Worm (Caenorhabditis elegans) whole organism, late embryonic: ENCODE measurements around the gene F19C7.3.

Experiments used
- F13H6.1 ChIP-seq: sonication (generic microtip); optimal IDR thresholded peaks from 2 replicates; lab custom pipeline; 2016; ENCODE audit warnings: missing genetic modification characterization, missing compliant biosample characterization
- T23F11.4 ChIP-seq: fragments of 200-800 bp; sonication (Bioruptor generic); optimal IDR thresholded peaks from 2 replicates; lab custom pipeline; 2018; ENCODE audit warnings: mild to moderate bottlenecking, missing genetic modification characterization, missing compliant biosample characterization
- Y22D7AL.16 ChIP-seq: sonication (generic microtip); optimal IDR thresholded peaks from 2 replicates; lab custom pipeline; 2016; ENCODE audit warnings: missing genetic modification characterization, missing compliant biosample characterization
- ahr-1 ChIP-seq: sonication (generic microtip); optimal IDR thresholded peaks from 2 replicates; lab custom pipeline; 2016; ENCODE audit warnings: missing genetic modification characterization, missing compliant biosample characterization
- ceh-18 ChIP-seq: sonication (generic microtip); optimal IDR thresholded peaks from 2 replicates; lab custom pipeline; 2016; ENCODE audit warnings: missing genetic modification characterization, missing compliant biosample characterization
- ceh-19 ChIP-seq: fragments of 200-800 bp; sonication (Bioruptor generic); optimal IDR thresholded peaks from 2 replicates; lab custom pipeline; 2018; ENCODE audit warnings: mild to moderate bottlenecking, missing genetic modification characterization, missing compliant biosample characterization
- ceh-2 ChIP-seq: sonication (generic microtip); optimal IDR thresholded peaks from 2 replicates; lab custom pipeline; 2016; ENCODE audit warnings: missing genotype, missing genetic modification characterization, missing compliant biosample characterization
- ceh-24 ChIP-seq: sonication (generic microtip); optimal IDR thresholded peaks from 2 replicates; lab custom pipeline; 2016; ENCODE audit warnings: mild to moderate bottlenecking, missing genetic modification characterization, missing compliant biosample characterization
- ceh-31 ChIP-seq: sonication (generic microtip); optimal IDR thresholded peaks from 2 replicates; lab custom pipeline; 2016; ENCODE audit warnings: missing genetic modification characterization, missing compliant biosample characterization
- ceh-45 ChIP-seq: fragments of 200-800 bp; sonication (Bioruptor generic); IDR thresholded peaks from 2 replicates; pipeline ENCODE4 v1.3.6; 2022; ENCODE audit warnings: missing genetic modification reagents, missing genetic modification characterization, missing compliant biosample characterization
- ceh-6 ChIP-seq: fragments of 200-800 bp; sonication (Bioruptor generic); optimal IDR thresholded peaks from 2 replicates; lab custom pipeline; 2018; ENCODE audit warnings: mild to moderate bottlenecking, missing genetic modification characterization, missing compliant biosample characterization
- ceh-9 ChIP-seq: sonication (generic microtip); optimal IDR thresholded peaks from 2 replicates; lab custom pipeline; 2016; ENCODE audit warnings: mild to moderate bottlenecking, missing genetic modification characterization, inconsistent platforms, missing compliant biosample characterization
- dve-1 ChIP-seq: sonication (generic microtip); optimal IDR thresholded peaks from 2 replicates; lab custom pipeline; 2017; ENCODE audit warnings: antibody characterized with exemption, mild to moderate bottlenecking, missing genetic modification characterization, missing compliant biosample characterization
- elt-2 ChIP-seq: sonication (generic microtip); optimal IDR thresholded peaks from 2 replicates; lab custom pipeline; 2016; ENCODE audit warnings: missing genetic modification reagents, missing genetic modification characterization, missing compliant biosample characterization
- elt-4 ChIP-seq: sonication (generic microtip); optimal IDR thresholded peaks from 2 replicates; lab custom pipeline; 2016; ENCODE audit warnings: missing genetic modification characterization, missing compliant biosample characterization
- ets-4 ChIP-seq: sonication (generic microtip); optimal IDR thresholded peaks from 2 replicates; lab custom pipeline; 2016; ENCODE audit warnings: missing genetic modification characterization, missing compliant biosample characterization
- eyg-1 ChIP-seq: sonication (generic microtip); optimal IDR thresholded peaks from 2 replicates; lab custom pipeline; 2016; ENCODE audit warnings: missing genotype, missing genetic modification characterization, missing compliant biosample characterization
- fax-1 ChIP-seq: sonication (generic microtip); optimal IDR thresholded peaks from 2 replicates; lab custom pipeline; 2016; ENCODE audit warnings: missing genotype, missing genetic modification characterization, missing compliant biosample characterization
- fkh-6 ChIP-seq: sonication (generic microtip); optimal IDR thresholded peaks from 2 replicates; lab custom pipeline; 2016; ENCODE audit warnings: missing genetic modification characterization, missing compliant biosample characterization
- hlh-15 ChIP-seq: sonication (generic microtip); optimal IDR thresholded peaks from 2 replicates; lab custom pipeline; 2016; ENCODE audit warnings: missing genetic modification characterization, missing compliant biosample characterization
- lin-11 ChIP-seq: fragments of 200-800 bp; sonication (Bioruptor generic); optimal IDR thresholded peaks from 2 replicates; lab custom pipeline; 2018; ENCODE audit warnings: mild to moderate bottlenecking, missing genetic modification characterization, missing compliant biosample characterization
- madf-2 ChIP-seq: sonication (generic microtip); optimal IDR thresholded peaks from 2 replicates; lab custom pipeline; 2017; ENCODE audit warnings: missing genetic modification characterization, missing compliant biosample characterization
- mec-3 ChIP-seq: sonication (generic microtip); optimal IDR thresholded peaks from 2 replicates; lab custom pipeline; 2016; ENCODE audit warnings: borderline replicate concordance, missing genetic modification characterization, missing compliant biosample characterization
- nfya-1 ChIP-seq: sonication (generic microtip); optimal IDR thresholded peaks from 2 replicates; lab custom pipeline; 2017; ENCODE audit warnings: missing genetic modification characterization, mild to moderate bottlenecking, missing compliant biosample characterization, antibody characterized with exemption, moderate library complexity
- nhr-232 ChIP-seq: sonication (generic microtip); optimal IDR thresholded peaks from 2 replicates; lab custom pipeline; 2016; ENCODE audit warnings: missing genetic modification characterization, missing compliant biosample characterization
- odd-2 ChIP-seq: sonication (generic microtip); optimal IDR thresholded peaks from 2 replicates; lab custom pipeline; 2017; ENCODE audit warnings: antibody characterized with exemption, mild to moderate bottlenecking, missing genetic modification characterization, missing compliant biosample characterization
- pag-3 ChIP-seq: sonication (generic microtip); optimal IDR thresholded peaks from 2 replicates; lab custom pipeline; 2016; ENCODE audit warnings: missing compliant biosample characterization, missing genetic modification characterization, borderline replicate concordance
- pha-2 ChIP-seq: sonication (generic microtip); optimal IDR thresholded peaks from 2 replicates; lab custom pipeline; 2017; ENCODE audit warnings: mild to moderate bottlenecking, missing genetic modification characterization, missing compliant biosample characterization
- ref-2 ChIP-seq: sonication (generic microtip); optimal IDR thresholded peaks from 2 replicates; lab custom pipeline; 2016; ENCODE audit warnings: missing genetic modification characterization, missing compliant biosample characterization
- rnt-1 ChIP-seq: sonication (generic microtip); optimal IDR thresholded peaks from 2 replicates; lab custom pipeline; 2016; ENCODE audit warnings: missing genetic modification characterization, missing compliant biosample characterization
- sox-4 ChIP-seq: sonication (generic microtip); optimal IDR thresholded peaks from 2 replicates; lab custom pipeline; 2017; ENCODE audit warnings: mild to moderate bottlenecking, missing genetic modification characterization, inconsistent platforms, missing compliant biosample characterization
- unc-3 ChIP-seq, 2 experiments: fragments of 200-800 bp in 1 of 2; sonication (Bioruptor generic) in 1 of 2; sonication (generic microtip) in 1 of 2; conservative IDR thresholded peaks in 1 of 2; optimal IDR thresholded peaks in 1 of 2; 2 replicates each; pipeline versions ENCODE4 v1.3.6 to Lab custom; 2016 to 2022; ENCODE audit warnings: missing compliant biosample characterization in 2 of 2, missing genetic modification characterization in 2 of 2, missing genetic modification reagents in 1 of 2
- unc-42 ChIP-seq: sonication (generic microtip); optimal IDR thresholded peaks from 2 replicates; lab custom pipeline; 2016; ENCODE audit warnings: missing genotype, missing genetic modification characterization, missing compliant biosample characterization
- unc-55 ChIP-seq: sonication (generic microtip); optimal IDR thresholded peaks from 2 replicates; lab custom pipeline; 2017; ENCODE audit warnings: missing biosample characterization, missing genetic modification reagents, missing genetic modification characterization
- unc-86 ChIP-seq: sonication (generic microtip); optimal IDR thresholded peaks from 2 replicates; lab custom pipeline; 2016; ENCODE audit warnings: missing genetic modification characterization, missing compliant biosample characterization
- zip-5 ChIP-seq: sonication (generic microtip); optimal IDR thresholded peaks from 2 replicates; lab custom pipeline; 2016; ENCODE audit warnings: missing genetic modification characterization, missing compliant biosample characterization

Gene F19C7.3

DNA sequence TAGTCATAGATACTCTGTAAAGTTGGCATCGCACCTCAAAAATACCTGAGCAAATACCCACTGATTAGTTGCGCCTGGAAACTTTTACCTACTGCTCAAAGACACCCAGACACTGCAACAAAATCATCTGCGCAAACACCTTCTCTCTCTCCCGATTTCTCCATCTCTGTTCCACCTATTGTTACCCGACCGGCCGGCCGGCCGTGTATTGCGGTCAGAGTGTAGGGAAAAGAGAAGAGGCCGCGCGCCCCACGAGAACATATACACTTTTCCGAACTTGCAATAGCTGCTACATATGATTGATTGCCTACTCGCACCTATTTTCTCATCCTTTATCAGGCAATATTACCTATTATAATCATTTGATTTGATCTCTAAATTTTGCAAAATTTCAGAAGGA lies 8.5 kb upstream of the F19C7.3 start:
- no peak for TF ChIP-seq unc-55 (GFP tag; lab: Kevin White, UChicago)
- TF ChIP-seq ceh-9 (tag; lab: Kevin White, UChicago) = no peak
- TF ChIP-seq pha-2 (tag; lab: Kevin White, UChicago) = peak; percentile 58
- TF ChIP-seq elt-2 (tag; lab: Kevin White, UChicago) = no peak
- TF ChIP-seq odd-2 (tag; lab: Kevin White, UChicago) = no peak
- TF ChIP-seq ceh-19 (GFP tag; lab: Kevin White, UChicago) = peak; percentile 14
- TF ChIP-seq ceh-2 (tag; lab: Kevin White, UChicago) = no peak
- TF ChIP-seq ref-2 = peak; percentile 57
- TF ChIP-seq ets-4 = no peak
- no peak for TF ChIP-seq ceh-6 (GFP tag; lab: Kevin White, UChicago)
- TF ChIP-seq ceh-45 (GFP tag; lab: Robert Waterston, UW) = no peak
- peak; percentile 13 for TF ChIP-seq rnt-1 (tag; lab: Kevin White, UChicago)

DNA sequence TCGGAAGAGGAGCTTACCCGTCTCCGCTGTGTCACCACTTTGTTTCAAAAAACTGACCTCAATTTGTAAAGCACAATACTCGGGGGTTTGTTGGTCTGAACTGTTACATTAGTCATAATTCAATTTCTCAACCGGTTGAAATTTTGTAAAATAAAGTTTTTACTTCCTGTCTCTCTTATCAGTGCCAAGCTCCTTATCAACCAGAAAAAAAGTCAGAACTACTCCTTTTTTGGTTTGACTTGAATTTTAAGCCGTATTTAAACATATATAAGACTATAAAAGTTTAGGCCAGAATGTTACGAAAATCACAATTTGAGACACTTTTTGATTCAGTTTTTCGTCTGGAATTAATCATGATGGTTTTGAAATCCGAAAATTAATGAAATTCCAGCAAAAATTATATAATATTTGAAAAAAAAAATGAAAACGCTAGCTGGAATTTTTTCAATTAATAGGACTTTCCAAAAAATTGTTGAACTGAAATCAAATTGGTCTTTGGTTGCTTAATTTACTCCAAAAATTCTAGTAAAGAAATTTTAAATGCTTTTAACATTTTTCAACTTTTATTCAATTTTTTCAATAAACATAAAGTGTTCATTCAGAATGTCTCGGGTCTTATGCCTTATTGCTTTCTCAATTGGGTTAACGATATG lies 2.6 kb downstream of the F19C7.3 start, which contains the start of gene F19C7.2:
TSS of gene F19C7.2 (plus strand) at position 603 of the 653 bp plus-strand sequence.
- TF ChIP-seq elt-2 (tag; lab: Kevin White, UChicago) (peak; percentile 24), unc-3 (GFP tag; conservative IDR thresholded peaks at IDR 0.05; lab: Robert Waterston, UW) (no peak), unc-3 (tag; optimal IDR thresholded peaks at IDR 0.05; lab: Kevin White, UChicago) (no peak)

DNA sequence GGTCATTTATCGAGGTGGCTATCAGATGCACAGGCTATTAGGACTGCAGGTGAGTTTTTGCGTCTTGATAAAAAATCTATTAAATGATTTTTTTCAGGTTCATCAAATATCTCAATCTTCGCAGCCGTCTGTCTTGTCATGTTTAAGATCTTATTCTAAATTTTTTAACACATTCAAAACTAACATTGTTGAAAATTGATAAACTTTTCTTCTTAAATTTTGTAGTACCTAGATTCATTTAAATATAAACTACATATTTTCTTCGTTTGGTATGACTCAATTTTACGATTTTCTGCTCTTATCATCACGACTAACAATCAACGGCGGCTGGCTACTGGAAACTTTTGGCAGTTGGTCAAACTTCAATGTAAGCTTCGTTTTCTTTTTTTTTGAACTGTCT lies 5.6 kb downstream of the F19C7.3 start, which contains the start of gene F19C7.4:
TSS of gene F19C7.4 (plus strand) at position 301 of the 400 bp plus-strand sequence.
- no peak for TF ChIP-seq ceh-45 (GFP tag; lab: Robert Waterston, UW)
- no peak for TF ChIP-seq rnt-1 (tag; lab: Kevin White, UChicago)
- TF ChIP-seq mec-3 = no peak
- TF ChIP-seq unc-3 (GFP tag; conservative IDR thresholded peaks at IDR 0.05; lab: Robert Waterston, UW) = no peak
- no peak for TF ChIP-seq unc-3 (tag; optimal IDR thresholded peaks at IDR 0.05; lab: Kevin White, UChicago)
- TF ChIP-seq zip-5 (tag; lab: Kevin White, UChicago) = no peak
- no peak for TF ChIP-seq madf-2 (tag; lab: Kevin White, UChicago)
- TF ChIP-seq dve-1 = no peak
- TF ChIP-seq ceh-18 (tag; lab: Kevin White, UChicago) = no peak
- no peak for TF ChIP-seq T23F11.4 (GFP tag; lab: Kevin White, UChicago)
- no peak for TF ChIP-seq fax-1 (tag; lab: Kevin White, UChicago)
- TF ChIP-seq F13H6.1 (tag; lab: Kevin White, UChicago) = no peak
- no peak for TF ChIP-seq pag-3 (tag; lab: Kevin White, UChicago)
- no peak for TF ChIP-seq eyg-1 (tag; lab: Kevin White, UChicago)
- TF ChIP-seq unc-86 = no peak
- no peak for TF ChIP-seq unc-42 (tag; lab: Kevin White, UChicago)

DNA sequence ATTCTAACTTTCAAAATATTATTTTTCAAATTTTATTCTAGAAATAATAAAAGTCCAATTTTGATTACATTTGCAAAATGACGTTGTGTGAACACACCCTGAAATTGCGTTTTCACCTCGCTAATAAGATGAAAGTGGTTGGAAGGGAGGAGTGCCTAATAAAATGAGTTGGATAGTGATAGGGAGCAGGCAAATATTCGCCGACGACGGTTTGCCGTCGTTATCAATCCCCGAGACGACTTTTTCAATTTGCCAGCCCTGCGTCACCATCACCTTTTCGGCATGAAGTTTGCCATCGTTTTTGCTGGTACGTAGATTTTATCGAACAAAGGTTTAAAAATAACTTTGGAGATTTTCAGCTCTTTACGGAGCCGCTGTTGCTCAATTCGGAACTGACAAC lies 8.7 kb downstream of the F19C7.3 start, which contains the start of gene nspg-10:
TSS of gene nspg-10 (plus strand) at position 179 of the 400 bp plus-strand sequence.
- TF ChIP-seq mec-3 = no peak

DNA sequence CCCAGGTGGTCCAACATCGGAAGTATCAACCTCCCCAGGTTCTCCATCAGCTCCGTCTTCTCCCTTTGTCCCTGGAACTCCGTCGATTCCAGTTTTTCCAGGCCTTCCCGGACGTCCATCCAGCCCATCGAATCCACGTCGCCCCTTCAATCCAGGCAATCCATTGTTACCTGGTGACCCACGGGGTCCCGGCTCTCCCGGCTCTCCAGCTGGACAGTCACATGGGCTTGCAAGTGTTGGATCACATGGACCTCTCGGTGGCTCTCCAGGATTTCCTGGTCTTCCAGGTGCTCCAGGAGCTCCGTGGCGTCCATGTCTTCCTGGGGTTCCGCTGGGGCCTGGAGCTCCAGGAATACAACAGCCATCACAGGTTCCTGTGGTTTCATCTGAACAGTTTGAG lies 11.7 kb downstream of the F19C7.3 start:
- TF ChIP-seq Y22D7AL.16 (tag; lab: Kevin White, UChicago) = no peak
- peak; percentile 70 for TF ChIP-seq elt-4 (tag; lab: Kevin White, UChicago)

DNA sequence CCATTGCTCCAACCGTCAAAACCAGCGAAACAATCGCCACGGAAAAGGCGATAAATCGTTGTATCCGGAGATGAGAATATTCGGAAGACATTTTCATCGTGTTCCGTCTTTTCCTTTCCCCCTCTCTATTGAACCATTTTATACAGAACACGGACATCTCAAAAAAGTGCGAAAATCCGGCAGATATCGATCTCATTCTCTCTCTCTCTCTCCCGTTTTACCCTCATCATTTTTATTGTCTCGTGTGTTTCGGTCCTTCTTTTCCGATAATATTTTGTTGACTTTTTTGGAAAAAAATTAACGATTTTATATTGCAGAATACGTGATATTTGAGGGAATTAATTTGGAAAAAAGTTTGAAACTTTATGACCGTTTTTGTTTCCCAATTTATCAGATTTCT lies 12.6 kb downstream of the F19C7.3 start, which contains the start of gene col-110:
TSS of gene col-110 (minus strand) at position 101 of the 400 bp plus-strand sequence.
- TF ChIP-seq hlh-15 (tag; lab: Kevin White, UChicago) = no peak
- TF ChIP-seq fkh-6 (tag; lab: Kevin White, UChicago) = no peak
- TF ChIP-seq ceh-31 (tag; lab: Kevin White, UChicago) = no peak
- TF ChIP-seq dve-1 = no peak
- TF ChIP-seq ahr-1 = no peak
- TF ChIP-seq nfya-1 (tag; lab: Kevin White, UChicago) = no peak
- TF ChIP-seq sox-4 (tag; lab: Kevin White, UChicago) = no peak
- no peak for TF ChIP-seq nhr-232
- TF ChIP-seq ceh-45 (GFP tag; lab: Robert Waterston, UW) = no peak
- TF ChIP-seq lin-11 = no peak
- no peak for TF ChIP-seq ceh-24 (tag; lab: Kevin White, UChicago)
